Worm (Caenorhabditis elegans) whole organism, L4 larva: ENCODE results near the gene polk-1.

ENCODE experiments used
- ceh-32 ChIP-seq: sonication (generic microtip); optimal IDR thresholded peaks from 2 replicates; lab custom pipeline; 2016; ENCODE audit warnings: mild to moderate bottlenecking, missing genetic modification characterization, missing compliant biosample characterization; ENCODE audit not compliant: poor library complexity
- fos-1 ChIP-seq: fragments of 150-350 bp; optimal IDR thresholded peaks from 2 replicates; lab custom pipeline; 2014; ENCODE audit warnings: missing biosample characterization, missing genetic modification characterization
- hlh-30 ChIP-seq: sonication (generic microtip); optimal IDR thresholded peaks from 2 replicates; lab custom pipeline; 2017; ENCODE audit warnings: antibody characterized with exemption, mild to moderate bottlenecking, missing genetic modification characterization, missing compliant biosample characterization; ENCODE audit not compliant: insufficient read depth
- lin-38 ChIP-seq: fragments of 200-800 bp; sonication (Bioruptor generic); IDR thresholded peaks from 2 replicates; pipeline ENCODE4 v1.3.6; 2022; ENCODE audit warnings: missing genetic modification reagents, missing genetic modification characterization, missing compliant biosample characterization
- mdl-1 ChIP-seq, 2 experiments: fragments of 150-350 bp in 1 of 2; sonication (generic microtip) in 1 of 2; optimal IDR thresholded peaks; 2 replicates each; lab custom pipeline; 2014 to 2017; ENCODE audit warnings: missing biosample characterization in 2 of 2, missing genetic modification characterization in 2 of 2
- nhr-77 ChIP-seq: fragments of 150-350 bp; optimal IDR thresholded peaks from 2 replicates; lab custom pipeline; 2014; ENCODE audit warnings: missing biosample characterization, missing genetic modification characterization
- snpc-4 ChIP-seq: fragments of 150-350 bp; optimal IDR thresholded peaks from 2 replicates; lab custom pipeline; 2014; ENCODE audit warnings: missing biosample characterization, missing genetic modification characterization
- unc-62 ChIP-seq, 3 experiments: fragments of 150-350 bp in 1 of 3; sonication (generic microtip); optimal IDR thresholded peaks in 2 of 3; peaks in 1 of 3; 1 replicate in 1 of 3; 2 replicates in 2 of 3; lab custom pipeline; 2014 to 2017; ENCODE audit warnings: missing biosample characterization in 3 of 3, missing genetic modification characterization in 3 of 3, missing genetic modification reagents in 3 of 3, missing genotype in 1 of 3
- zag-1 ChIP-seq: fragments of 150-350 bp; optimal IDR thresholded peaks from 2 replicates; lab custom pipeline; 2014; ENCODE audit warnings: missing biosample characterization, missing genetic modification characterization
- zip-2 ChIP-seq: fragments of 150-350 bp; optimal IDR thresholded peaks from 2 replicates; lab custom pipeline; 2014; ENCODE audit warnings: missing biosample characterization, missing genetic modification characterization

ce11 chrIII:8577534-8577933 lies 50.9 kb downstream of the polk-1 start:
- TF ChIP-seq mdl-1 (tag; optimal IDR thresholded peaks at IDR 0.05; lab: Kevin White, UChicago), result no peak
- TF ChIP-seq hlh-30 (tag; lab: Kevin White, UChicago), result no peak
- TF ChIP-seq ceh-32 (tag; lab: Kevin White, UChicago), result no peak
- no peak for TF ChIP-seq zag-1
- no peak for TF ChIP-seq unc-62 (GFP tag; optimal IDR thresholded peaks at IDR 0.05 in 1 of 2; lab: Kevin White, UChicago)
- no peak for TF ChIP-seq unc-62 (tag; optimal IDR thresholded peaks at IDR 0.05; lab: Kevin White, UChicago)
- no peak for TF ChIP-seq snpc-4
- TF ChIP-seq zip-2 (tag; lab: Kevin White, UChicago), result no peak
- TF ChIP-seq fos-1 (tag; lab: Kevin White, UChicago), result no peak
- no peak for TF ChIP-seq nhr-77 (tag; lab: Kevin White, UChicago)
- no peak for TF ChIP-seq lin-38 (GFP tag; lab: Robert Waterston, UW)
